In the genomic region with DNA sequence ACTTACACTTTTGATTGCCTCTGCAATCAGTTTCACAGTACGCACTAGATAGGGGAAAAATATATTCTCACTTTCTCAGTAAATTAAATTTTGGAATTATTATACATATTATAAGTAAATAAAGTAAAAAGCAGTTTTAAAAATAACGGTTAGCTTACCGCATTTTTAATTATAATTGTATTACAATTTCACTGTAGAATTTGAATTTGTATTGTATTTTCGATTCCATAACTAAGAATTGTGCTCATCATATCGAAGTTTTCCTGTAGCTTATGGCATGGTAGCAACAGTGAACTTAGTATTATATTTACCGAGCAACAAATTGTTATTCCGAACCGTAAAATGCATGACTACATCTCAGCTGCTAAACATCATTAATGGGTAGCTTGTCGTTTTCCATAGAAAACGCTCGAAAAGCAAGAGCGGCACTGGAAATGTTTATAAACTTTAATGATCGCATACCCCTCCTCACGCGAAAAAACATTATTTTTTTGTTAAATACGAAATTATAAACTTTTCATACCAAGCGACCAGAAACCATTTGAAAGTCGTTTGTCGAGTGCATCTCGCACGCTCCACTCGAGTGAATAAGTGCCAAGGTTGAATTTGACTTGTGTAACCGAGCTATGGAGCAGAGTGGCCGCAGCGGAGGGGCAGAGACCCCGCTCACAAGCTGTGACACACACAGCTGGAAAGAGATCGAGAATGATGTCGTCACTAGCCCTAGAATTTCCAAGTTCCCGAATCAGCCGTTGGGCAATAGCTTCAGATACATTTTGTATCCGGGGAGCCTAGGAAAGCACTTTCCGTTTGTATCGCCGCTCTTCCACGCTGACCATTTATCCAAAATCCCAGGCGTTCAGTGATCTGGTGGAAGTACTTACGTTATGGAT, we compare ENCODE assay signal across 1 fruit fly cellular context.
A peak's percentile ranks its signal among the peaks of the same experiment; 100 is the strongest.
TF ChIP-seq lines count a peak whose summit lies in the region.

No protein-coding gene starts in this region.

TF ChIP-seq in whole organism, embryonic, 481 proteins besides CTCF, POLR2A, EP300 and RAD21 (continued from another document and continues in another):
- peak; percentile 16 for TF ChIP-seq Dad (GFP tag; optimal IDR thresholded peaks at IDR 0.05; lab: Kevin White, UChicago)
- peak; percentile 88 for TF ChIP-seq ATbp (GFP tag; optimal IDR thresholded peaks at IDR 0.05; lab: Kevin White, UChicago)
- no peak for TF ChIP-seq CG9609 (GFP tag; optimal IDR thresholded peaks at IDR 0.05; lab: Kevin White, UChicago)
- peak; percentile 55 for TF ChIP-seq Hsf (GFP tag; optimal IDR thresholded peaks at IDR 0.05; lab: Kevin White, UChicago)
- no peak for TF ChIP-seq CG1792 (GFP tag; optimal IDR thresholded peaks at IDR 0.05; lab: Kevin White, UChicago)
- TF ChIP-seq CG4404 (GFP tag; IDR thresholded peaks at IDR 0.05; lab: Robert Waterston, UW): peak; percentile 84
- TF ChIP-seq corto (GFP tag; optimal IDR thresholded peaks at IDR 0.05; lab: Kevin White, UChicago): peak; percentile 2
- peak; percentile 65; the same call in 2 of the 3 replicates for TF ChIP-seq ken (GFP tag; IDR thresholded peaks at IDR 0.05; lab: Robert Waterston, UW)
- TF ChIP-seq pnt (GFP tag; optimal IDR thresholded peaks at IDR 0.05; lab: Kevin White, UChicago): peak; percentile 73
- peak; percentile 75 for TF ChIP-seq Oaz (GFP tag; IDR thresholded peaks at IDR 0.05; lab: Robert Waterston, UW)
- peak; percentile 94 for TF ChIP-seq CG7556 (GFP tag; optimal IDR thresholded peaks at IDR 0.05; lab: Kevin White, UChicago)
- TF ChIP-seq HHEX (GFP tag; optimal IDR thresholded peaks at IDR 0.05; lab: Kevin White, UChicago): peak; percentile 86
- no peak for TF ChIP-seq dm (GFP tag; optimal IDR thresholded peaks at IDR 0.05; lab: Kevin White, UChicago)
- TF ChIP-seq nerfin-2 (GFP tag; IDR thresholded peaks at IDR 0.05; lab: Robert Waterston, UW; ENCODE audit: partially characterized antibody): peak; percentile 47; the same call in 1 of the 2 replicates
- TF ChIP-seq yki (optimal IDR thresholded peaks at IDR 0.05; lab: Kevin White, UChicago): no peak
- TF ChIP-seq zen2 (GFP tag; IDR thresholded peaks at IDR 0.05; lab: Robert Waterston, UW; ENCODE audit: partially characterized antibody): no peak
- no peak for TF ChIP-seq Hmx (GFP tag; optimal IDR thresholded peaks at IDR 0.05; lab: Kevin White, UChicago)
- peak; percentile 94 for TF ChIP-seq CG31224 (GFP tag; IDR thresholded peaks at IDR 0.05; lab: Robert Waterston, UW)
- TF ChIP-seq repo (GFP tag; optimal IDR thresholded peaks at IDR 0.05; lab: Kevin White, UChicago): no peak
- TF ChIP-seq Kr (GFP tag; optimal IDR thresholded peaks at IDR 0.05; lab: Kevin White, UChicago): no peak
- TF ChIP-seq usp (GFP tag; optimal IDR thresholded peaks at IDR 0.05; lab: Kevin White, UChicago): no peak
- TF ChIP-seq CG2116 (GFP tag; optimal IDR thresholded peaks at IDR 0.05; lab: Kevin White, UChicago): peak; percentile 73
- peak; percentile 92 for TF ChIP-seq twi (tag; optimal IDR thresholded peaks at IDR 0.05; lab: Kevin White, UChicago)
- TF ChIP-seq scrt (GFP tag; optimal IDR thresholded peaks at IDR 0.05; lab: Kevin White, UChicago): peak; percentile 82
- peak; percentile 96 for TF ChIP-seq CG3847 (GFP tag; IDR thresholded peaks at IDR 0.05; lab: Robert Waterston, UW)
- TF ChIP-seq CG7745 (tag; optimal IDR thresholded peaks at IDR 0.05; lab: Kevin White, UChicago): peak; percentile 60
- TF ChIP-seq CG15073 (GFP tag; optimal IDR thresholded peaks at IDR 0.05; lab: Kevin White, UChicago): peak; percentile 8
- peak; percentile 32 for TF ChIP-seq crc (GFP tag; optimal IDR thresholded peaks at IDR 0.05; lab: Kevin White, UChicago)
- TF ChIP-seq zfh2 (GFP tag; optimal IDR thresholded peaks at IDR 0.05; lab: Kevin White, UChicago): peak; percentile 47
- TF ChIP-seq CG6175 (GFP tag; IDR thresholded peaks at IDR 0.05; lab: Robert Waterston, UW): 0 out of 3 replicates have a peak, but pooled peaks have one; percentile 24
- TF ChIP-seq CG17328 (GFP tag; IDR thresholded peaks at IDR 0.05; lab: Robert Waterston, UW): peak; percentile 95
- TF ChIP-seq CG2129 (GFP tag; IDR thresholded peaks at IDR 0.05; lab: Robert Waterston, UW; ENCODE audit: partially characterized antibody): no peak
- TF ChIP-seq ara (GFP tag; IDR thresholded peaks at IDR 0.05; lab: Robert Waterston, UW): peak; percentile 83
- peak; percentile 96 for TF ChIP-seq CG13424 (tag; optimal IDR thresholded peaks at IDR 0.05; lab: Kevin White, UChicago)
- TF ChIP-seq oc (tag; optimal IDR thresholded peaks at IDR 0.05; lab: Kevin White, UChicago): peak; percentile 97
- TF ChIP-seq gsb-n (tag; optimal IDR thresholded peaks at IDR 0.05; lab: Kevin White, UChicago): peak; percentile 99
- peak; percentile 82 for TF ChIP-seq Max (GFP tag; optimal IDR thresholded peaks at IDR 0.05; lab: Kevin White, UChicago)
- TF ChIP-seq CG11504 (tag; optimal IDR thresholded peaks at IDR 0.05; lab: Kevin White, UChicago): peak; percentile 97
- TF ChIP-seq Hmr (GFP tag; optimal IDR thresholded peaks at IDR 0.05; lab: Kevin White, UChicago): peak; percentile 93
- peak; percentile 91 for TF ChIP-seq CG2875 (GFP tag; optimal IDR thresholded peaks at IDR 0.05; lab: Kevin White, UChicago)
- no peak for TF ChIP-seq pfk (GFP tag; optimal IDR thresholded peaks at IDR 0.05; lab: Kevin White, UChicago)
- TF ChIP-seq CG3163 (GFP tag; optimal IDR thresholded peaks at IDR 0.05; lab: Kevin White, UChicago): no peak
- TF ChIP-seq Ptx1 (GFP tag; IDR thresholded peaks at IDR 0.05; lab: Robert Waterston, UW): peak; percentile 96
- TF ChIP-seq CG18476 (GFP tag; optimal IDR thresholded peaks at IDR 0.05; lab: Kevin White, UChicago): peak; percentile 64
- peak; percentile 89 for TF ChIP-seq z (GFP tag; IDR thresholded peaks at IDR 0.05; lab: Robert Waterston, UW)
- peak; percentile 96 for TF ChIP-seq dysf (GFP tag; IDR thresholded peaks at IDR 0.05; lab: Robert Waterston, UW)
- TF ChIP-seq lbe (GFP tag; optimal IDR thresholded peaks at IDR 0.05; lab: Kevin White, UChicago): peak; percentile 76
- no peak for TF ChIP-seq Bdp1 (GFP tag; optimal IDR thresholded peaks at IDR 0.05; lab: Kevin White, UChicago)
- TF ChIP-seq CG14667 (GFP tag; IDR thresholded peaks at IDR 0.05; lab: Robert Waterston, UW): peak; percentile 82
- TF ChIP-seq sd (tag; optimal IDR thresholded peaks at IDR 0.05; lab: Kevin White, UChicago): peak; percentile 76
- no peak for TF ChIP-seq CG7786 (GFP tag; optimal IDR thresholded peaks at IDR 0.05; lab: Kevin White, UChicago)
- peak; percentile 91 for TF ChIP-seq CG32532 (GFP tag; IDR thresholded peaks at IDR 0.05; lab: Robert Waterston, UW)
- peak; percentile 86 for TF ChIP-seq CG2889 (GFP tag; IDR thresholded peaks at IDR 0.05; lab: Robert Waterston, UW)
- peak; percentile 94 for TF ChIP-seq CG4328 (GFP tag; optimal IDR thresholded peaks at IDR 0.05; lab: Kevin White, UChicago)
- TF ChIP-seq dati (GFP tag; IDR thresholded peaks at IDR 0.05; lab: Robert Waterston, UW): no peak
- peak; percentile 57 for TF ChIP-seq cwo (GFP tag; optimal IDR thresholded peaks at IDR 0.05; lab: Kevin White, UChicago)
- peak; percentile 43; the same call in 1 of the 2 replicates for TF ChIP-seq CG13287 (GFP tag; IDR thresholded peaks at IDR 0.05; lab: Robert Waterston, UW; ENCODE audit: partially characterized antibody)
- peak; percentile 91 for TF ChIP-seq CG17359 (tag; optimal IDR thresholded peaks at IDR 0.05; lab: Kevin White, UChicago)
- TF ChIP-seq CG8281 (tag; optimal IDR thresholded peaks at IDR 0.05; lab: Kevin White, UChicago): peak; percentile 78
- TF ChIP-seq D19A (tag; optimal IDR thresholded peaks at IDR 0.05; lab: Kevin White, UChicago): peak; percentile 89
- peak; percentile 96 for TF ChIP-seq slbo (GFP tag; IDR thresholded peaks at IDR 0.05; lab: Robert Waterston, UW)
- peak; percentile 92 for TF ChIP-seq CG10979 (tag; optimal IDR thresholded peaks at IDR 0.05; lab: Kevin White, UChicago)
- TF ChIP-seq ranshi (GFP tag; IDR thresholded peaks at IDR 0.05; lab: Robert Waterston, UW): peak; percentile 89
- peak; percentile 91 for TF ChIP-seq ind (GFP tag; optimal IDR thresholded peaks at IDR 0.05; lab: Kevin White, UChicago)
- peak; percentile 69 for TF ChIP-seq sqz (GFP tag; optimal IDR thresholded peaks at IDR 0.05; lab: Kevin White, UChicago)
- peak; percentile 78 for TF ChIP-seq CG10543 (GFP tag; optimal IDR thresholded peaks at IDR 0.05; lab: Kevin White, UChicago)
- no peak for TF ChIP-seq CG9876 (GFP tag; optimal IDR thresholded peaks at IDR 0.05; lab: Kevin White, UChicago)
- peak; percentile 71; the same call in 1 of the 2 replicates for TF ChIP-seq Rx (GFP tag; IDR thresholded peaks at IDR 0.05; lab: Robert Waterston, UW)
- TF ChIP-seq CG8359 (GFP tag; optimal IDR thresholded peaks at IDR 0.05; lab: Kevin White, UChicago; ENCODE audit: borderline replicate concordance): peak; percentile 78
- TF ChIP-seq CG4282 (GFP tag; optimal IDR thresholded peaks at IDR 0.05; lab: Kevin White, UChicago): no peak
- TF ChIP-seq CG33557 (GFP tag; optimal IDR thresholded peaks at IDR 0.05; lab: Kevin White, UChicago): peak; percentile 82
- TF ChIP-seq CG7987 (GFP tag; optimal IDR thresholded peaks at IDR 0.05; lab: Kevin White, UChicago): peak; percentile 92
- TF ChIP-seq Tbp (GFP tag; optimal IDR thresholded peaks at IDR 0.05; lab: Kevin White, UChicago): no peak
- TF ChIP-seq CG15514 (GFP tag; optimal IDR thresholded peaks at IDR 0.05; lab: Kevin White, UChicago): peak; percentile 61
- TF ChIP-seq CG7928 (GFP tag; optimal IDR thresholded peaks at IDR 0.05; lab: Kevin White, UChicago): peak; percentile 48
- peak; percentile 99 for TF ChIP-seq ftz-f1 (GFP tag; optimal IDR thresholded peaks at IDR 0.05; lab: Kevin White, UChicago)
- TF ChIP-seq maf-S (GFP tag; optimal IDR thresholded peaks at IDR 0.05; lab: Kevin White, UChicago): peak; percentile 34
- TF ChIP-seq CG12219 (GFP tag; optimal IDR thresholded peaks at IDR 0.05; lab: Kevin White, UChicago): peak; percentile 81
- TF ChIP-seq CG8944 (GFP tag; optimal IDR thresholded peaks at IDR 0.05; lab: Kevin White, UChicago): no peak
- TF ChIP-seq CG6683 (GFP tag; optimal IDR thresholded peaks at IDR 0.05; lab: Kevin White, UChicago): peak; percentile 85
- TF ChIP-seq CG4424 (GFP tag; optimal IDR thresholded peaks at IDR 0.05; lab: Kevin White, UChicago): peak; percentile 88
- peak; percentile 44 for TF ChIP-seq wek (GFP tag; optimal IDR thresholded peaks at IDR 0.05; lab: Kevin White, UChicago)
- TF ChIP-seq Aef1 (GFP tag; IDR thresholded peaks at IDR 0.05; lab: Robert Waterston, UW): peak; percentile 88
- TF ChIP-seq Atf6 (GFP tag; IDR thresholded peaks at IDR 0.05; lab: Robert Waterston, UW): peak; percentile 92
- TF ChIP-seq Optix (GFP tag; IDR thresholded peaks at IDR 0.05; lab: Robert Waterston, UW): no peak
- TF ChIP-seq Spps (tag; optimal IDR thresholded peaks at IDR 0.05; lab: Kevin White, UChicago): peak; percentile 90
- peak; percentile 47 for TF ChIP-seq CG6813 (GFP tag; optimal IDR thresholded peaks at IDR 0.05; lab: Kevin White, UChicago)
- TF ChIP-seq NC2β (GFP tag; optimal IDR thresholded peaks at IDR 0.05; lab: Kevin White, UChicago): no peak
- peak; percentile 93 for TF ChIP-seq CG18619 (GFP tag; optimal IDR thresholded peaks at IDR 0.05; lab: Kevin White, UChicago)
- TF ChIP-seq mirr (GFP tag; optimal IDR thresholded peaks at IDR 0.05; lab: Kevin White, UChicago): peak; percentile 60
- TF ChIP-seq disco-r (GFP tag; optimal IDR thresholded peaks at IDR 0.05; lab: Kevin White, UChicago): peak; percentile 12
- TF ChIP-seq lilli (GFP tag; optimal IDR thresholded peaks at IDR 0.05; lab: Kevin White, UChicago): peak; percentile 78
- TF ChIP-seq chinmo (GFP tag; IDR thresholded peaks at IDR 0.05; lab: Robert Waterston, UW; ENCODE audit: partially characterized antibody): peak; percentile 100
- peak; percentile 80 for TF ChIP-seq ase (GFP tag; IDR thresholded peaks at IDR 0.05; lab: Robert Waterston, UW)
- TF ChIP-seq Scr (GFP tag; IDR thresholded peaks at IDR 0.05; lab: Robert Waterston, UW; ENCODE audit: partially characterized antibody): peak; percentile 9; the same call in 1 of the 2 replicates
- no peak for TF ChIP-seq Ets97D (GFP tag; optimal IDR thresholded peaks at IDR 0.05; lab: Kevin White, UChicago)
- peak; percentile 85 for TF ChIP-seq CG10654 (GFP tag; optimal IDR thresholded peaks at IDR 0.05; lab: Kevin White, UChicago)
- TF ChIP-seq CG18599 (GFP tag; optimal IDR thresholded peaks at IDR 0.05; lab: Kevin White, UChicago): peak; percentile 91
- peak; percentile 42 for TF ChIP-seq psq (GFP tag; optimal IDR thresholded peaks at IDR 0.05; lab: Kevin White, UChicago)
- no peak for TF ChIP-seq NC2α (GFP tag; optimal IDR thresholded peaks at IDR 0.05; lab: Kevin White, UChicago)
- peak; percentile 83 for TF ChIP-seq CG8290 (GFP tag; optimal IDR thresholded peaks at IDR 0.05; lab: Kevin White, UChicago)
- peak in 1 of 2 experiments; percentile 17 for TF ChIP-seq CG8290 (tag; optimal IDR thresholded peaks at IDR 0.05; lab: Kevin White, UChicago)
- TF ChIP-seq CG15479 (GFP tag; optimal IDR thresholded peaks at IDR 0.05; lab: Kevin White, UChicago): no peak
- TF ChIP-seq CG17385 (GFP tag; optimal IDR thresholded peaks at IDR 0.05; lab: Kevin White, UChicago): peak; percentile 89
- no peak for TF ChIP-seq CG4854 (GFP tag; optimal IDR thresholded peaks at IDR 0.05; lab: Kevin White, UChicago)
- TF ChIP-seq fd102C (GFP tag; optimal IDR thresholded peaks at IDR 0.05; lab: Kevin White, UChicago): no peak
- TF ChIP-seq CG6791 (GFP tag; IDR thresholded peaks at IDR 0.05; lab: Robert Waterston, UW; ENCODE audit: partially characterized antibody): 0 out of 3 replicates have a peak, but pooled peaks have one; percentile 22
- TF ChIP-seq CG1602 (GFP tag; optimal IDR thresholded peaks at IDR 0.05; lab: Kevin White, UChicago): peak; percentile 96
- no peak; the same call in 1 of the 2 replicates for TF ChIP-seq tna (GFP tag; IDR thresholded peaks at IDR 0.05; lab: Robert Waterston, UW; ENCODE audit: partially characterized antibody)
- peak; percentile 71; the same call in 1 of the 2 replicates for TF ChIP-seq sim (GFP tag; IDR thresholded peaks at IDR 0.05; lab: Robert Waterston, UW)
- peak; percentile 95 for TF ChIP-seq CG12391 (tag; optimal IDR thresholded peaks at IDR 0.05; lab: Kevin White, UChicago)
- TF ChIP-seq luna (GFP tag; optimal IDR thresholded peaks at IDR 0.05; lab: Kevin White, UChicago): no peak
- peak; percentile 83 for TF ChIP-seq CG12942 (GFP tag; optimal IDR thresholded peaks at IDR 0.05; lab: Kevin White, UChicago)
- TF ChIP-seq org-1 (GFP tag; optimal IDR thresholded peaks at IDR 0.05; lab: Kevin White, UChicago): peak; percentile 88
- TF ChIP-seq gsb (GFP tag; IDR thresholded peaks at IDR 0.05; lab: Robert Waterston, UW): peak; percentile 78
- peak; percentile 49; the same call in 1 of the 2 replicates for TF ChIP-seq MBD-R2 (GFP tag; IDR thresholded peaks at IDR 0.05; lab: Robert Waterston, UW)
- no peak for TF ChIP-seq mld (GFP tag; IDR thresholded peaks at IDR 0.05; lab: Robert Waterston, UW; ENCODE audit: partially characterized antibody)
- TF ChIP-seq toy (GFP tag; IDR thresholded peaks at IDR 0.05; lab: Robert Waterston, UW): peak; percentile 84
